Worm (Caenorhabditis elegans) whole organism, L2 larva: Measurements from ENCODE around the gene B0524.6.

ENCODE experiments used
- R02D3.7 ChIP-seq: fragments of 150-350 bp; optimal IDR thresholded peaks from 2 replicates; lab custom pipeline; 2014; ENCODE audit warnings: missing biosample characterization, missing genetic modification characterization
- ama-1 ChIP-seq: fragments of 150-350 bp; optimal IDR thresholded peaks from 2 replicates; lab custom pipeline; 2018; ENCODE audit warnings: inconsistent platforms
- fos-1 ChIP-seq: fragments of 150-350 bp; optimal IDR thresholded peaks from 2 replicates; lab custom pipeline; 2014; ENCODE audit warnings: missing biosample characterization, missing genetic modification characterization
- lin-11 ChIP-seq: fragments of 150-350 bp; sonication (generic microtip); optimal IDR thresholded peaks from 2 replicates; lab custom pipeline; 2014; ENCODE audit warnings: missing biosample characterization, missing genetic modification characterization, inconsistent platforms, mixed read lengths
- mab-5 ChIP-seq: fragments of 150-350 bp; optimal IDR thresholded peaks from 2 replicates; lab custom pipeline; 2014; ENCODE audit warnings: missing biosample characterization, missing genetic modification characterization
- mdl-1 ChIP-seq, 2 experiments: fragments of 150-350 bp in 1 of 2; sonication (generic microtip) in 1 of 2; optimal IDR thresholded peaks; 2 replicates each; lab custom pipeline; 2017; ENCODE audit warnings: missing biosample characterization in 2 of 2, missing genetic modification characterization in 2 of 2
- nhr-12 ChIP-seq: fragments of 150-350 bp; optimal IDR thresholded peaks from 2 replicates; lab custom pipeline; 2014; ENCODE audit warnings: missing biosample characterization, missing genetic modification characterization
- sma-3 ChIP-seq: sonication (generic microtip); optimal IDR thresholded peaks from 2 replicates; lab custom pipeline; 2016; ENCODE audit warnings: missing genetic modification reagents, missing genetic modification characterization, missing compliant biosample characterization
- snpc-4 ChIP-seq: fragments of 150-350 bp; optimal IDR thresholded peaks from 2 replicates; lab custom pipeline; 2014; ENCODE audit warnings: missing biosample characterization, missing genetic modification characterization
- unc-39 ChIP-seq: fragments of 150-350 bp; optimal IDR thresholded peaks from 2 replicates; lab custom pipeline; 2014; ENCODE audit warnings: missing biosample characterization, missing genetic modification characterization
- zag-1 ChIP-seq: fragments of 150-350 bp; optimal IDR thresholded peaks from 2 replicates; lab custom pipeline; 2014; ENCODE audit warnings: missing biosample characterization, missing genetic modification characterization
- ztf-1 ChIP-seq: fragments of 200-800 bp; sonication (Bioruptor generic); conservative IDR thresholded peaks from 2 replicates; pipeline ENCODE4 v1.3.6; 2022; ENCODE audit warnings: missing genetic modification characterization, missing compliant biosample characterization

DNA sequence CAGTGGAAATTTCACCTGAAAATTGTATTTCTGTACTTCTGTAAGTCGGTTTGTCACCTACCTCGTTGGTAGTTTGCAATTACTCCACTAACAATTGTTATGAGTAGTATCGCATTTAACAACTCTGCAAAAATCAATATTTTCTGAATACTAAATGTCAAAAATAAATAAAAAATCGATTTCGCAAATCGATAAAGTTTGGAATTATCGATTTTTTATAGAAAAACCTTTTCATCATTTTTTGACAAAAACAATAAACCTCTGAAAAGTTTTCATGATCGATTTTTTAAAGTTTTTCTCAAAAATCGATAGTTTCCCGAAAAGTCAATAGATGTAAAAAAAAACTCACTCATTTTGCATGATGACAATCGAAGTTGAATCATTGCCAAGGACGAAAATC is 18.5 kb downstream of the B0524.6 start:
- no peak for TF ChIP-seq zag-1 (tag; lab: Kevin White, UChicago)
- TF ChIP-seq nhr-12 (tag; lab: Kevin White, UChicago) = no peak
- no peak for TF ChIP-seq fos-1 (tag; lab: Kevin White, UChicago)
- TF ChIP-seq R02D3.7 (tag; lab: Kevin White, UChicago) = no peak
- TF ChIP-seq snpc-4 (tag; lab: Kevin White, UChicago) = no peak
- no peak for TF ChIP-seq ama-1 (lab: Kevin White, UChicago)
- no peak for TF ChIP-seq ztf-1 (GFP tag; lab: Robert Waterston, UW)
- TF ChIP-seq mab-5 (tag; lab: Kevin White, UChicago) = no peak
- TF ChIP-seq mdl-1 (tag; optimal IDR thresholded peaks at IDR 0.05; lab: Kevin White, UChicago) = no peak
- no peak for TF ChIP-seq unc-39
- no peak for TF ChIP-seq lin-11 (tag; lab: Kevin White, UChicago)
- no peak for TF ChIP-seq sma-3 (GFP tag; lab: Kevin White, UChicago)
